Fruit fly (Drosophila melanogaster): ENCODE data around the gene mIF2.
A peak's percentile ranks its signal among the peaks of the same experiment; 100 is the strongest.

The mIF2 gene

DNA sequence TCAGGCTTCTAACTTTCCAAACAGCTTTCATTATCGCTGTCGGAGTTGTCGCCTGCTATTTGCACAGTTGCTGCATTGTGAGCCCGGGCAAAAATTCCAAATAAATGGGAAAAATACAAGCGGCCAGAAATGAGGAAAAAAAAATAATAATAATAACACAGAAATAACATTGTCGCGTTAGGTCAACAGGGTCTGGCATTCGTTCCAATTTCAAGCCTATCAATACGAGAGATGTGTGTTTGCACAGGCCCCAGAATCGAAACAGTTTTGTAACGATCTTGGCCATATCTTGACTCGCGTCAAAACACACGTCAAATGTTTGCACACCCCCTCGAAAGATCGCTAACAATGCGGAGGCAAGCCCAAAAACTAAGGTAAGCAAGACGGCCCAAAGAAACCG is 11.8 kb upstream of the mIF2 start (continued):
- TF ChIP-seq CG13424 (tag; optimal IDR thresholded peaks at IDR 0.05) (no peak), CG33213 (GFP tag; optimal IDR thresholded peaks at IDR 0.05) (peak; percentile 24), jing (GFP tag; optimal IDR thresholded peaks at IDR 0.05) (no peak), dpn (GFP tag; optimal IDR thresholded peaks at IDR 0.05) (no peak), CG9437 (GFP tag; optimal IDR thresholded peaks at IDR 0.05) (no peak), Chrac-16 (GFP tag; optimal IDR thresholded peaks at IDR 0.05) (no peak), CG2712 (tag; optimal IDR thresholded peaks at IDR 0.05) (no peak), CG6813 (GFP tag; optimal IDR thresholded peaks at IDR 0.05) (peak; percentile 73), Mrtf (GFP tag; IDR thresholded peaks at IDR 0.05) (0 out of 3 replicates have a peak, but pooled peaks have one; percentile 9), Camta (GFP tag; optimal IDR thresholded peaks at IDR 0.05) (no peak), ATbp (GFP tag; optimal IDR thresholded peaks at IDR 0.05) (peak; percentile 70), CG10654 (GFP tag; optimal IDR thresholded peaks at IDR 0.05) (no peak), seq (GFP tag; IDR thresholded peaks at IDR 0.05) (peak; percentile 50; the same call in 1 of the 2 replicates), CG18262 (tag; optimal IDR thresholded peaks at IDR 0.05) (no peak), CG12769 (tag; optimal IDR thresholded peaks at IDR 0.05) (peak; percentile 24), CG10274 (GFP tag; optimal IDR thresholded peaks at IDR 0.05) (no peak), gsb (GFP tag; IDR thresholded peaks at IDR 0.05) (no peak), CG6854 (GFP tag; optimal IDR thresholded peaks at IDR 0.05) (peak; percentile 17), CG1792 (GFP tag; optimal IDR thresholded peaks at IDR 0.05) (no peak), Mad (GFP tag; optimal IDR thresholded peaks at IDR 0.05) (no peak), Taf1 (GFP tag; IDR thresholded peaks at IDR 0.05) (no peak), H15 (GFP tag; IDR thresholded peaks at IDR 0.05) (0 out of 3 replicates have a peak, but pooled peaks have one; percentile 34), sob (GFP tag; IDR thresholded peaks at IDR 0.05) (peak; percentile 61; the same call in 1 of the 2 replicates), unpg (GFP tag; optimal IDR thresholded peaks at IDR 0.05) (peak; percentile 12), sima (GFP tag; optimal IDR thresholded peaks at IDR 0.05) (no peak), Xbp1 (GFP tag; optimal IDR thresholded peaks at IDR 0.05) (no peak), zen2 (GFP tag; IDR thresholded peaks at IDR 0.05; ENCODE audit: partially characterized antibody) (no peak), CG10979 (tag; optimal IDR thresholded peaks at IDR 0.05) (no peak), CG18599 (GFP tag; optimal IDR thresholded peaks at IDR 0.05) (peak; percentile 71), CG14441 (GFP tag; IDR thresholded peaks at IDR 0.05) (no peak), CG3163 (GFP tag; optimal IDR thresholded peaks at IDR 0.05) (no peak), HLH3B (GFP tag; IDR thresholded peaks at IDR 0.05) (peak; percentile 14; the same call in 1 of the 2 replicates), CG13894 (tag; optimal IDR thresholded peaks at IDR 0.05) (peak; percentile 7), insv (GFP tag; optimal IDR thresholded peaks at IDR 0.05) (peak in 1 of 2 experiments; percentile 18), CG14667 (GFP tag; IDR thresholded peaks at IDR 0.05) (no peak), CG14014 (GFP tag; IDR thresholded peaks at IDR 0.05) (peak; percentile 15; the same call in 1 of the 2 replicates), CG5180 (GFP tag; optimal IDR thresholded peaks at IDR 0.05) (no peak), CG43689 (GFP tag; IDR thresholded peaks at IDR 0.05) (no peak), CG3281 (GFP tag; optimal IDR thresholded peaks at IDR 0.05) (peak; percentile 41), lov (optimal IDR thresholded peaks at IDR 0.05) (no peak), lov (GFP tag; IDR thresholded peaks at IDR 0.05) (no peak), Meics (GFP tag; optimal IDR thresholded peaks at IDR 0.05) (peak; percentile 62), tll (GFP tag; optimal IDR thresholded peaks at IDR 0.05) (no peak), CG15696 (tag; optimal IDR thresholded peaks at IDR 0.05) (no peak), Hr3 (GFP tag; optimal IDR thresholded peaks at IDR 0.05) (no peak), lab (GFP tag; optimal IDR thresholded peaks at IDR 0.05) (peak; percentile 77), CG34376 (GFP tag; optimal IDR thresholded peaks at IDR 0.05) (no peak), Dll (GFP tag; IDR thresholded peaks at IDR 0.05; ENCODE audit: partially characterized antibody) (no peak), so (GFP tag; IDR thresholded peaks at IDR 0.05) (peak; percentile 61; the same call in 1 of the 3 replicates), chinmo (GFP tag; IDR thresholded peaks at IDR 0.05; ENCODE audit: partially characterized antibody) (no peak)

Data from whole organism, embryonic.